Worm (Caenorhabditis elegans) whole organism, L1 larva: ENCODE results near the gene farl-11.

Source experiments
- aha-1 ChIP-seq: fragments of 150-350 bp; optimal IDR thresholded peaks from 2 replicates; lab custom pipeline; 2014; ENCODE audit warnings: missing biosample characterization, missing genetic modification characterization
- ama-1 ChIP-seq: fragments of 150-350 bp; optimal IDR thresholded peaks from 2 replicates; lab custom pipeline; 2014
- fos-1 ChIP-seq: fragments of 150-350 bp; optimal IDR thresholded peaks from 2 replicates; lab custom pipeline; 2014; ENCODE audit warnings: missing biosample characterization, missing genetic modification characterization
- nhr-11 ChIP-seq: fragments of 150-350 bp; optimal IDR thresholded peaks from 2 replicates; lab custom pipeline; 2014; ENCODE audit warnings: missing biosample characterization, missing genetic modification characterization
- snu-23 ChIP-seq: sonication (generic microtip); optimal IDR thresholded peaks from 2 replicates; lab custom pipeline; 2016; ENCODE audit warnings: missing genetic modification characterization, missing compliant biosample characterization

DNA sequence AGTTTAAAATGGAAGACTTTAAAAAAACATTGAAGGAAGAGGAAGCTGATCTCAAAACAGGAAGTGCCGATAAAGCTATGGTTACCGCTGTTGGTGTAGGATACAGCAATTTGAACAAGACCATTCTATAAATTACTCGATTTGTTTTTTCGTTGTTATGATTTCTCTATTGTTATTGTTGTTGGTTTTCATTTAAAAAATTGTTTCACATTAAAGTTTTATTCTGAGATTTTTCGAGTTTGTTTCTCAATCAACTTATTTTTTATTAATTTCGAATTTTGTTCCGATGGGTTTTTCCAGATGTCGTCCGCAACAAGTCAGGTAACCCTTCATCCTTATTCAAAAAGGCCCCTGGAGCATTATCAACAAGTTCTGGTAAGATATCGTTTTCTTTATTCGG lies 53.1 kb downstream of the farl-11 start, which contains the start of gene ZK1127.12:
- no peak for TF ChIP-seq aha-1 (tag; lab: Kevin White, UChicago)
- TF ChIP-seq ama-1 (lab: Kevin White, UChicago): no peak
- no peak for TF ChIP-seq snu-23
- no peak for TF ChIP-seq nhr-11 (tag; lab: Kevin White, UChicago)
- no peak for TF ChIP-seq fos-1 (tag; lab: Kevin White, UChicago)
